Worm (Caenorhabditis elegans) whole organism, L4/young adult: ENCODE data around the gene F56C3.8.
"Not testable (repeated sequence)": the region's sequence is repeated elsewhere in the genome, so short reads cannot be mapped to it uniquely, and the experiment has no call there.

Experiments used
- W03F9.2 ChIP-seq: fragments of 150-350 bp; optimal IDR thresholded peaks from 2 replicates; lab custom pipeline; 2014; ENCODE audit warnings: missing biosample characterization, missing genetic modification characterization
- dao-5 ChIP-seq: sonication (generic microtip); optimal IDR thresholded peaks from 2 replicates; lab custom pipeline; 2016; ENCODE audit warnings: missing genotype, missing genetic modification characterization, moderate library complexity, missing compliant biosample characterization
- him-1 ChIP-seq: sonication (generic microtip); optimal IDR thresholded peaks from 2 replicates; lab custom pipeline; 2016; ENCODE audit warnings: missing genotype, missing genetic modification reagents, missing genetic modification characterization, missing compliant biosample characterization

The F56C3.8 gene

DNA sequence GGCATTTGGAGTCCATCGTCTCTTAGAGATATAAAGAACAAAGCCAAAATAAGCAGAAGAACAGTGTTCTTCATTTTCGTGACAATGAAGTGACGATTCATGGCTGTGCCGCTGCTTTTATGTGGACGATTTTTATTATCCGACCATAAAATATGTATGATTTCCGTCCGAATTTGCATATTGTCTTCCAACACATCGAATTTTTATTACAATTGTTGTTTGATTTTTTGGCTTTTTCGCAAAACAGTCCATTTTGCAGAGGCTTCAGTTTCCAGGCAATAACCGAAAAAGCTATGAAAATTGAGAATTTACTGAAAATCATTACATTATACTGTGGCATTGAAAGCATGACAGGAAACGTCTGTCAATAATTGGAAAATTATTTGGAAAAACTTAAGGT is at the start of gene F56C3.8:
Gene F56C3.8 (minus strand): TSS at position 101 of the 400 bp plus-strand sequence.
- TF ChIP-seq dao-5 (tag; lab: Kevin White, UChicago) (no peak), him-1 (tag; lab: Kevin White, UChicago) (no peak), W03F9.2 (tag; lab: Kevin White, UChicago) (no peak)

DNA sequence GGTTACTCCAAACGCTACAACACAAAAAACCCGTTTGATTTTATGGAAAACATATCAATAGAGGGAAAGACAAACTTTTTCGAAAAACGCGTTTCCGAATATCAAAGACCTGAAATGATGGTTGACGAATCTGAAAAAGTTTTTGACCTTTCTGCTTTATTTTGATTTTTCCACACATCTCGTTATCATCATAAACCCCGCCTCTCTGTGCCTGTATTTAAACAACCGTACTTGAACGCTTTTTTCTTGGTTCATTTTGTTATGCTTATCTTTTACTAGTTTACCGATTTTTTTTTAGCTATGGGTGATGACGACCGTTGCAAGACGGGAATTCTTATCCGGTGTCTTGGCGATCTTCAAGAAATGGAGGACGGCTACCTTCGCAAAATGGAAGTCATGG is 46.3 kb upstream of the F56C3.8 start, which contains the start of gene F19G12.1:
Gene F19G12.1 (plus strand): TSS at position 301 of the 400 bp plus-strand sequence.
- not testable (repeated sequence) for TF ChIP-seq dao-5, W03F9.2, him-1 (tag; lab: Kevin White, UChicago)

DNA sequence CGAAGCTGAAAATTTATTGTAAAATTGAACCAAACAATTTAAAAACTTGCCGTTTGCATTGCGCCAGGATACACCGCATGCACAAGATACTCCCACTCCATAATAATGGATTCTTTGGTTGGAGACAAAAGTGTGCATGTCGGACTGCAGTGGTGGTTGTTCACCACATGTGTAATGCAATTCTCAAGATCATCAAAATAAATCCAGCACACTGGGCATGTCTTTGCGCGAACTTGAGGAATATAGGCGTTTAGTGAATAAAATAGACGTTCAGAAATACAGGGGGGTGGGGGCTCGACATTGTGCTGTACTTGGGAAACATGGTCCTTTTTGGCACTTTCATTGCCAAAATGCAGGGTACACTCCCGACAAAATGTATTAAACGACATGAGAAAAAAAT is 42.0 kb upstream of the F56C3.8 start, which contains the start of gene F19G12.11:
Gene F19G12.11 (minus strand): TSS at position 101 of the 400 bp plus-strand sequence.
- TF ChIP-seq W03F9.2 (tag; lab: Kevin White, UChicago) (no peak), dao-5 (tag; lab: Kevin White, UChicago) (no peak), him-1 (tag; lab: Kevin White, UChicago) (no peak)

DNA sequence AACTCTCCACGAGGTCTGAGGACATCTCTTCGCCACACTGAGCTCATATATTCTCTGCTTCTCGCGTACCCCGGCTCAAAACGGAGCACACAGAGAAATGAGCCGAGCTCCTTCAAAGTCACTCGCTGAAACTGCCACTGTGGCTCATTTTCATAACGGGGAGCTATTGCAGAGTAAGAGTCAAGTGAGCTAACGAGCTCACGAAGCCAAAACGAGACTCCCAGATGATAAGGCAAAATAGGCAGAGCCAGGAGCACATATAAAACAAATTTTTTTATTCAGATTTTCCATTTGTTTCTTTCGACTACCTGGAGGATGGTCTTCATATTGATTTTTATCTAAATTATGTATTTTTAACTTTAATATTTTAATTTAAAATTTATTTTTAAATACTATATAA is 40.1 kb upstream of the F56C3.8 start, which contains the start of gene F19G12.3:
Gene F19G12.3 (plus strand): TSS at position 301 of the 400 bp plus-strand sequence.
- TF ChIP-seq dao-5 (tag; lab: Kevin White, UChicago): no peak
- no peak for TF ChIP-seq him-1 (tag; lab: Kevin White, UChicago)
- TF ChIP-seq W03F9.2 (tag; lab: Kevin White, UChicago): no peak

DNA sequence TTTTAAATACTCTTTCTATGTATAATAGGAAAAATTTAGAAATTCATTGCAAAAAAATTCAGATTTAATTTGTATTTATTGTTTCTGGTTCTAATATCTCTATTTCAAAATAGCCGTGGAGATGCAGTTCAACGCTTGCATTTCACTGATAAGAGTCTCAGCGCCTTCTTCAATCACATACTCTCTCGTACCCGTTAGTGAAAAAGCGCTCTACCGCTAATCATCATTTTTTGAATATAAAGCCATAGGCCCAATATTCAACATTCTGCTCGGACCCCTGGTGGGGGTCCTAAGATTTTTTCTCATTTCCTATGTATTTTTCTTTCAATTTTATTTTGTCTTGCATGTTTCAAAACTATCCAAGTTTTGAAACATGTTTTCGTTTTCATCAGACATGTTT is 36.1 kb upstream of the F56C3.8 start:
- TF ChIP-seq W03F9.2 (tag; lab: Kevin White, UChicago) (no peak), dao-5 (tag; lab: Kevin White, UChicago) (no peak), him-1 (tag; lab: Kevin White, UChicago) (no peak)

DNA sequence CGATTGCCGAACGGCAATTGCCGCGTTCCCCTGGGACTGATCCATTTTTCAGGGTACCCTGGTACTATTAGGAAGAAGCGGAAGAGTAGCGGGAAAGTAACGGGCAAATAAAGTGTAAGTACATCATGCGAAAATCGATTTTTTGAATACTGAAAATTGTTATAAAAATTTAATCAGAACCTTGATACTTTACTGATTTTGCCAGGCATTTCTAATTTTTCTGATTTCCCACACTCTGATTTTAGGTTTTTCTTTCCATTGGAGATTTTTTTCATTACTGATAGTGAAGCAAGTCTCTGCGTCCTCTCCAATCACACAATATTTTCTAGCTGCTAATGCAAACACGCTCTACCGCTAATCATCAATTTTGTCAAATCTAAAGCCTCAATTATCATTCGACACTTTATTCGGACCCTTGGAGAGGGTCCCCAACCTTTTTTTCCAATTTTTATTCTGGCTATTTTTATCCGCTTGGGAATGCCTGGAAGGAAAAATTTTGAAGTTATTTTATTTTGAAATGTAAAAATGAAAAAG is 34.8 kb upstream of the F56C3.8 start, which contains the start of gene F19G12.9:
Gene F19G12.9 (plus strand): TSS at position 51 of the 534 bp plus-strand sequence.
- TF ChIP-seq him-1 (tag; lab: Kevin White, UChicago): no peak
- no peak for TF ChIP-seq W03F9.2 (tag; lab: Kevin White, UChicago)
- no peak for TF ChIP-seq dao-5 (tag; lab: Kevin White, UChicago)

DNA sequence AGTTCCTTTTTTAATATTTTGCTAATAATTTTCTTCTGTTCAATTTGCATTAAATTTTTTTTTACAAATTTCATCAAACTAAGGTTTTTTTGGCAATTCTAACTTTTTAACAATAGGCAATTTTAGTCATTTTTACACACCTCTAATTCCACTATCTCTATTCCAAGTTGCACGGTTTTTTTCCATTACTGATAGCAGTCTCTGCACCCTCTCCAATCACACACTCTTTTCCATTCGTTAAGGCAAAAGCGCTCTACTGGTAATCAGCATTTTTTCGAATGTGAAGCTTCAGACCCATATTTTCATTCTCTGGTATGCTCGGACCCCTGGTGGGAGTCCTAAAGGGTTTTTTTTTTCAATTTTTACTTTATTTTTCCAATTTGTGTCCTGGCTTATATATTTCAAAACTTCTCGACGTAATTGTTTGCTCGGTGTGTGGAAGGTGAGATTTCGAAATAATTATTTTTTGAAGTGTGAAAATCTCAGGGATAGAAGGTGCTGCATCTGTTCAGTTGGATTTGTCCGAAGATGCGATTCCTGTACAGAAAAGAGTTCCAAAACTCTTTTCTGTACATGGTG is 32.4 kb upstream of the F56C3.8 start, which contains the start of the genes F19G12.4 and F19G12.8:
Gene F19G12.4 (plus strand): TSS at position 529 of the 579 bp plus-strand sequence.
Gene F19G12.8 (plus strand): TSS at position 545 of the 579 bp plus-strand sequence.
- TF ChIP-seq W03F9.2 (tag; lab: Kevin White, UChicago) (no peak), dao-5 (tag; lab: Kevin White, UChicago) (no peak), him-1 (tag; lab: Kevin White, UChicago) (no peak)

DNA sequence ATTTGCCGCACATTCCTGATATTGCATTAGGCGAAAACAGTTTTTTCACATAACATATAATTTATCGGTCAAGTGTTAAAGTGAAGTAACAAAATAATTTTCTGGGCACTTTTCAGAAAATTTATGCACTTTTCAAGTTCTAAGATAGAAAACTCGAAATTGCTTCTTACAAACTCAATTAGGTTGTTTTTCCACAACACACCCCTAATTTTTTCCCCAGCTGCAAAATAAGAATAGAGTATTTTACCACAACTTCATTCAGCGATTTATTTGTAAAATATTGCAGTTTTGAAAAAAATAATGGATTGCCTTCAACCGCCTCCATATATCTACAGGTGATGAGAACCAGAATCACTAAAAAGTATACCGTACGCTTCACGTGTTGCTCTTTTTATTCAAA is 28.4 kb upstream of the F56C3.8 start, which contains the start of gene srh-19:
Gene srh-19 (plus strand): TSS at position 301 of the 400 bp plus-strand sequence.
- no peak for TF ChIP-seq him-1 (tag; lab: Kevin White, UChicago)
- TF ChIP-seq W03F9.2 (tag; lab: Kevin White, UChicago): no peak
- TF ChIP-seq dao-5 (tag; lab: Kevin White, UChicago): no peak

DNA sequence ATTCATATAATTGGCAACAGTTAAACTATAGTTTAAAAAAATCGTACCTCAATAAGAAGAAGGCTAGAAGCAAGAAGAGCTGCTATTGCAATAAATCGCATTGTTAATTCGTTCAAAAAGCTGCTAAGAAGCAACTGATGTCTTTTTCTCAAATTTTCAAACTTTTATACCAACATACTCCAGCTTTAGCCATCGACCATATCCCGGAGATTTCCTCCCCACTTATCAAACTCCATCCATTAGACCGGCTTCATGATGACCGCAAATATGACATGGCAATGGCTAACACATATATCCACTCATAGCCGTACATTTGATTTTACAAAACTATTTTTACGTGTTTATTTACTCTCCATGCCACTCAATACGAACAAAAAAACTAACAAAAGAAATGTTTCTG is 26.1 kb upstream of the F56C3.8 start, which contains the start of gene abu-2:
Gene abu-2 (minus strand): TSS at position 101 of the 400 bp plus-strand sequence.
- no peak for TF ChIP-seq him-1 (tag; lab: Kevin White, UChicago)
- TF ChIP-seq W03F9.2 (tag; lab: Kevin White, UChicago): no peak
- TF ChIP-seq dao-5 (tag; lab: Kevin White, UChicago): no peak

DNA sequence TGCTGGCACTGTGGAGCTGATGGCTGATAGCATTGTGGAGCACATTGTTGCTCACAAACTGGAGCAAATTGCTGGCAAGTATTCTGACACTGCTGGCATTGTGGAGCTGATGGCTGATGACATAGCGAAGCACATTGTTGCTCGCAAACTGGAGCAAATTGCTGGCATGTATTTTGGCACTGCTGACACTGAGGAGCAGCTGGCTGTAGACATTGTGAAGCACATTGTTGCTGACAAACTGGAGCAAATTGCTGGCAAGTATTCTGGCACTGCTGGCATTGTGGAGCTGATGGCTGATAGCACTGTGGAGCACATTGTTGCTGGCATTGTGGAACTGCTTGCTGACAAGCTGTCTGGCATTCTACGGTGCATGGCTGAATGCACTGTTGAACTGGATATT is 24.8 kb upstream of the F56C3.8 start:
- no peak for TF ChIP-seq him-1 (tag; lab: Kevin White, UChicago)
- no peak for TF ChIP-seq W03F9.2 (tag; lab: Kevin White, UChicago)
- no peak for TF ChIP-seq dao-5 (tag; lab: Kevin White, UChicago)

DNA sequence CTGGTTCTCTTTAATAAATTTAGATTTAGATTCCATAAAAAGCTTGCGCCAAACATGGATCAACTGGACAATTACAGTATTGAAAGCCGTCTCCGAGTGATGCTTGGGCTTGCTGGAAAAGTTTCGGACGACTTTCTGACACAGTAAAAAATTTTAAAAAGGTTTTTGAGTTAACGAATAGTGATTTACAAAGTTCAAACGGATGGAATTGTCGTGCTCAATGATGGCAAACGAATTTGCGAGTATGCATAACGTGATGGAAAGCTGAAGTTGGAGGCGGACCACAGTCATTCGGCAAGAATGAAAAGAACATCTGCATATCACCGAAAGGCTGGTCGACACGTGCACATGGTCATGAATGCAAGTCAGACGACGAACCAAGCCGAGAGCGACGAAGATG is 19.5 kb upstream of the F56C3.8 start, which contains the start of gene ZK402.1:
Gene ZK402.1 (plus strand): TSS at position 301 of the 400 bp plus-strand sequence.
- TF ChIP-seq dao-5, W03F9.2, him-1 (tag; lab: Kevin White, UChicago): not testable (repeated sequence)

DNA sequence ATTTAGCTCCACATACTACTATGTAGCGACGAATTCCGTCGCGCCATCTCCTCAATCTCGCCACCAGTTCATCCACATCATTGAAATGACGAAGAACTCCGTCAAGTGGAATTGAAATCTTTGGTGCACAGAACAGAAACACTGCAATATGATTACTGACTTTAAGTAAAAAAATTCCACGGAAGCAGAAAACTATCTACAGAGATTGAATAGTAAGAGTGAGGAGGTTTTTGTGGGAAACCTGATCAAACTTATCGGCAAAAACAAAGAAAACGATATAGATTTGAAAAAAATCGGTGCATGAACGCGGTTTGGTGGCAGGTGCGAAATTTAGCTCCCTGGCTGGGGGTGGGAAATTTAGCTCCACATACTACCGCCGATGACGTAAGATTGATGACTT is 19.0 kb upstream of the F56C3.8 start, which contains the start of gene ZK402.2:
Gene ZK402.2 (plus strand): TSS at position 301 of the 400 bp plus-strand sequence.
- TF ChIP-seq dao-5, him-1, W03F9.2 (tag; lab: Kevin White, UChicago): not testable (repeated sequence)

DNA sequence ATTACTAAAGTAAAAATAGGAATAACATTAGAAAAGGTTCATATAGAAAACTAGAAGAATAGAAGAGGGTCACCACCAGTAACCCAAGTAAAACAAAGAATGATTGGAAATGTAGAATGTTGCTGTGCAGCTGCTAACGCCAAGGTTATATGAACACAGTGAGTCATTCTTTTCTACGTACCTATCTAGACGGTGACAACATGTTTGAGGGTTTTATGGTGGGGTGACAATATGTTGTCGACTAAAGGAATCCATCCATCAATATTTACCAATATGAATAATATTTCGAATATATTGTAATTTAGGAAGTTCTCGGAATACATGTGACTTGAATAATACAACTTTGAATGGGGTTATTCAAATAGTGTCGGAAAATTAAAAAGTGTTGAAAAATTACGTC is 16.8 kb upstream of the F56C3.8 start, which contains the start of gene ZK402.5:
Gene ZK402.5 (minus strand): TSS at position 101 of the 400 bp plus-strand sequence.
- TF ChIP-seq him-1 (tag; lab: Kevin White, UChicago) (no peak), dao-5 (tag; lab: Kevin White, UChicago) (no peak), W03F9.2 (tag; lab: Kevin White, UChicago) (no peak)
